Worm (Caenorhabditis elegans): Measurements from ENCODE around the gene str-177.

str-177 gene

ce11 chrV:9160224-9160886, 38.4 kb downstream of the str-177 start, which contains the start of gene col-144 (continued):
- no peak for TF ChIP-seq lsy-2 (tag; optimal IDR thresholded peaks at IDR 0.05)
- no peak for TF ChIP-seq mbf-1 (tag; optimal IDR thresholded peaks at IDR 0.05)
- TF ChIP-seq Y55F3AM.14 (GFP tag; optimal IDR thresholded peaks at IDR 0.05), result no peak
- TF ChIP-seq sma-3 (GFP tag; optimal IDR thresholded peaks at IDR 0.05), result peak; percentile 28
- no peak for TF ChIP-seq nhr-10 (tag; optimal IDR thresholded peaks at IDR 0.05)
- no peak for TF ChIP-seq R02D3.7 (tag; optimal IDR thresholded peaks at IDR 0.05)
- TF ChIP-seq nhr-237 (tag; optimal IDR thresholded peaks at IDR 0.05), result no peak
- TF ChIP-seq ztf-4 (tag; optimal IDR thresholded peaks at IDR 0.05), result no peak
- TF ChIP-seq snpc-4 (tag; optimal IDR thresholded peaks at IDR 0.05), result no peak
- no peak for TF ChIP-seq sem-4 (tag; optimal IDR thresholded peaks at IDR 0.05)
- TF ChIP-seq ama-1 (optimal IDR thresholded peaks at IDR 0.05), result peak; percentile 20
- TF ChIP-seq nhr-11 (tag; optimal IDR thresholded peaks at IDR 0.05), result no peak
- no peak for TF ChIP-seq elt-3 (tag; optimal IDR thresholded peaks at IDR 0.05)
- no peak for TF ChIP-seq ceh-16 (tag; optimal IDR thresholded peaks at IDR 0.05)

- TF ChIP-seq nhr-25 (tag; optimal IDR thresholded peaks at IDR 0.05) (peak; percentile 40), ama-1 (optimal IDR thresholded peaks at IDR 0.05) (peak; percentile 18)
Measured at ce11 chrV:9159146-9159717, 39.6 kb downstream of the str-177 start.

- no peak for TF ChIP-seq unc-39 (tag; optimal IDR thresholded peaks at IDR 0.05)
- TF ChIP-seq unc-62 (GFP tag; optimal IDR thresholded peaks at IDR 0.05), result no peak
- TF ChIP-seq ztf-11 (tag; optimal IDR thresholded peaks at IDR 0.05), result no peak
- no peak for TF ChIP-seq sem-4 (tag; optimal IDR thresholded peaks at IDR 0.05)
- no peak for TF ChIP-seq lin-13 (GFP tag; optimal IDR thresholded peaks at IDR 0.05)
- TF ChIP-seq mab-5 (tag; optimal IDR thresholded peaks at IDR 0.05), result no peak
- no peak for TF ChIP-seq nhr-23 (tag; optimal IDR thresholded peaks at IDR 0.05)
- TF ChIP-seq gmeb-1 (tag; optimal IDR thresholded peaks at IDR 0.05), result no peak
- TF ChIP-seq zag-1 (tag; optimal IDR thresholded peaks at IDR 0.05), result no peak
- no peak for TF ChIP-seq sma-3 (GFP tag; optimal IDR thresholded peaks at IDR 0.05)
- no peak for TF ChIP-seq lsy-2 (tag; optimal IDR thresholded peaks at IDR 0.05)
- TF ChIP-seq mdl-1 (tag; optimal IDR thresholded peaks at IDR 0.05), result no peak
- TF ChIP-seq ceh-82 (tag; optimal IDR thresholded peaks at IDR 0.05), result no peak
- no peak for TF ChIP-seq egl-27 (tag; optimal IDR thresholded peaks at IDR 0.05)
- no peak for TF ChIP-seq sma-9 (GFP tag; optimal IDR thresholded peaks at IDR 0.05)
- TF ChIP-seq sma-9 (tag; optimal IDR thresholded peaks at IDR 0.05), result no peak
- TF ChIP-seq nhr-6 (tag; optimal IDR thresholded peaks at IDR 0.05), result no peak
Measured at ce11 chrV:9157597-9157996, 41.2 kb downstream of the str-177 start.

- TF ChIP-seq C34F6.9 (tag; optimal IDR thresholded peaks at IDR 0.05) (no peak), ama-1 (optimal IDR thresholded peaks at IDR 0.05) (no peak), nhr-129 (tag; optimal IDR thresholded peaks at IDR 0.05) (no peak), nhr-11 (tag; optimal IDR thresholded peaks at IDR 0.05) (no peak), sma-9 (GFP tag; optimal IDR thresholded peaks at IDR 0.05) (no peak), sma-9 (tag; optimal IDR thresholded peaks at IDR 0.05) (no peak), blmp-1 (tag; optimal IDR thresholded peaks at IDR 0.05; ENCODE audit: insufficient read depth) (no peak), ceh-82 (tag; optimal IDR thresholded peaks at IDR 0.05) (no peak), nhr-10 (tag; optimal IDR thresholded peaks at IDR 0.05) (no peak), unc-55 (GFP tag; optimal IDR thresholded peaks at IDR 0.05) (no peak), ztf-1 (GFP tag; conservative IDR thresholded peaks at IDR 0.05) (no peak), alr-1 (tag; optimal IDR thresholded peaks at IDR 0.05) (no peak), unc-39 (tag; optimal IDR thresholded peaks at IDR 0.05) (no peak), sma-3 (GFP tag; optimal IDR thresholded peaks at IDR 0.05) (no peak), mbf-1 (tag; optimal IDR thresholded peaks at IDR 0.05) (no peak), ZK546.5 (tag; optimal IDR thresholded peaks at IDR 0.05) (no peak), egl-27 (tag; optimal IDR thresholded peaks at IDR 0.05) (no peak), snpc-4 (tag; optimal IDR thresholded peaks at IDR 0.05) (no peak), crh-2 (tag; optimal IDR thresholded peaks at IDR 0.05) (no peak), Y55F3AM.14 (GFP tag; optimal IDR thresholded peaks at IDR 0.05) (no peak), nhr-21 (tag; optimal IDR thresholded peaks at IDR 0.05) (no peak)
Measured at ce11 chrV:9156679-9157078, 42.1 kb downstream of the str-177 start, which contains the start of gene B0222.15. B0222.15 (minus strand) TSS chrV:9156779.
